Fruit fly (Drosophila melanogaster) S2 (cell line): Measurements from ENCODE around the gene Smyd5.

Source experiments
- CG8478 ChIP-seq: fragments of >200 bp; optimal IDR thresholded peaks from 2 replicates; lab custom pipeline; 2018
- CTCF ChIP-seq, 2 experiments: fragments of >200 bp; optimal IDR thresholded peaks; 2 replicates each; lab custom pipeline; 2018

- TF ChIP-seq CG8478 (lab: Kevin White, UChicago): no peak
- no peak for TF ChIP-seq CTCF (optimal IDR thresholded peaks at IDR 0.05; lab: Kevin White, UChicago)
These were observed 14.7 kb downstream of the Smyd5 start for dm6 chr3R:21203660-21204499.
